Worm (Caenorhabditis elegans): ENCODE data around the gene R102.11.
"Not testable (repeated sequence)": the region's sequence is repeated elsewhere in the genome, so short reads cannot be mapped to it uniquely, and the experiment has no call there.

Gene R102.11

DNA sequence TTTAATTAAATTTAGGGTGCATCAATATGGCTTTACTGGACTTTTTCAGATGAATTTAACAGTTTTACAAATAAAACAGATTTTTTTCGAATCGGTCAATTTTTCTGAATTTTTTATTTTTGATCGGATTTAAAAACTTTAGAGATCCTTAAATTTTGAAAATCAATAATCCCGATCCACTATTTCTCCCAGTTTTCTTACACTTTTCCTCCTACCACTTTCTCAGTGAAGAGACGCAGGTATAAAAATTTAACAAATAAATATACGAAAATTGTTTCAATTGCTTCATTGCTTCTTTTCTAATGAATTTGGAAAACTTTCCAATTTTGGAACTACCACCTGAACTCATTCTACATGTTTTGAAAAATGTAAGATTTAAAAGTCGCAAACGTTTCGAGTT, 35.4 kb downstream of the R102.11 start, which contains the start of gene K08C7.7:
Gene K08C7.7 (plus strand): TSS at position 301 of the 400 bp plus-strand sequence.
- no peak for TF ChIP-seq med-1 (GFP tag; optimal IDR thresholded peaks at IDR 0.05; ENCODE audit: insufficient read depth)
- TF ChIP-seq ref-1 (GFP tag; conservative IDR thresholded peaks at IDR 0.05), result no peak
- TF ChIP-seq ztf-23 (GFP tag; IDR thresholded peaks at IDR 0.05), result no peak
- TF ChIP-seq flt-1 (GFP tag; IDR thresholded peaks at IDR 0.05), result no peak
- TF ChIP-seq cog-1 (tag; optimal IDR thresholded peaks at IDR 0.05), result no peak
- TF ChIP-seq tab-1 (GFP tag; IDR thresholded peaks at IDR 0.05), result no peak
- TF ChIP-seq T22C8.4 (GFP tag; IDR thresholded peaks at IDR 0.05), result no peak
- no peak for TF ChIP-seq ztf-29 (GFP tag; IDR thresholded peaks at IDR 0.05)

DNA sequence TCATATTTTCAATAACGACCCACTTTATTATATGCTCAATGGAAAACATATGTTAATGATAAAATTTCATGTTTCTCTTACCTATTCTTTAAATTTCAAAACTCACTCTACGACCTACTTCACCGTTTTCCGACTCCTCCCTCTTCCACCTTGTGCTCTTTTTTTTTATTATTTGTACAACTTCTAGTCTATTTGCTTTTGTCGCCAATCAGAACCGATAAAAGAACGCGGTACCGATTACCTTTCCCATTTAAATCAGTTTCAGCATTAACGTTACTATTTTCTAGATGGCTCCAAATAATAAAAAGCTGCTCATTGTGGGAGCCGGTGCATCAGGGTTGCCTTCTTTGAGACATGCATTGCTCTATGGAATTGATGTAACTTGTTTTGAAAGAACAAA, 37.8 kb downstream of the R102.11 start, which contains the start of gene fmo-1:
Gene fmo-1 (plus strand): TSS at position 98 of the 400 bp plus-strand sequence.
- TF ChIP-seq ztf-29 (GFP tag; IDR thresholded peaks at IDR 0.05) (no peak), ref-1 (GFP tag; conservative IDR thresholded peaks at IDR 0.05) (no peak), tab-1 (GFP tag; IDR thresholded peaks at IDR 0.05) (no peak), T22C8.4 (GFP tag; IDR thresholded peaks at IDR 0.05) (no peak), cog-1 (tag; optimal IDR thresholded peaks at IDR 0.05) (no peak), flt-1 (GFP tag; IDR thresholded peaks at IDR 0.05) (no peak), ztf-23 (GFP tag; IDR thresholded peaks at IDR 0.05) (no peak), klf-2 (GFP tag; conservative IDR thresholded peaks at IDR 0.05) (no peak), med-1 (GFP tag; optimal IDR thresholded peaks at IDR 0.05; ENCODE audit: insufficient read depth) (no peak)

DNA sequence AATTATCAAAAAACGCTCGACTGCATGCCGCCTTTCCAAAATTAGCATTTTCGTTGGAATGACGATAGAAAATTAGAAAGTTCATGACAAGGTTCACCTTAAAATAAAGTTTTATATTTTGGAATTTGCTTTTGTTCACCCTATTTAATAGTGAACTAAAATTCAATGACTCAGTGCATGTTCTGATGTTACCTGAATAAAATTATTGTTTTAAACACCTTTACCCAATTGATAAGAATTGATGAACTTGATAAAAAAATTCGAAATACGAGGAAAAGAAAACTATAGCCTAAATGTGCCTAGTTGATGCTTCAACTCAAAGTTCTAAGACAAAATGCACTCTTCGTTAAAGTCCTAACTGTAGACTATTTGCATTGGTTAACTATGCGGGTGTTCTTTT, 38.5 kb downstream of the R102.11 start:
- TF ChIP-seq ztf-29 (GFP tag; IDR thresholded peaks at IDR 0.05) (no peak), cog-1 (tag; optimal IDR thresholded peaks at IDR 0.05) (no peak), ztf-23 (GFP tag; IDR thresholded peaks at IDR 0.05) (no peak), ref-1 (GFP tag; conservative IDR thresholded peaks at IDR 0.05) (no peak)

DNA sequence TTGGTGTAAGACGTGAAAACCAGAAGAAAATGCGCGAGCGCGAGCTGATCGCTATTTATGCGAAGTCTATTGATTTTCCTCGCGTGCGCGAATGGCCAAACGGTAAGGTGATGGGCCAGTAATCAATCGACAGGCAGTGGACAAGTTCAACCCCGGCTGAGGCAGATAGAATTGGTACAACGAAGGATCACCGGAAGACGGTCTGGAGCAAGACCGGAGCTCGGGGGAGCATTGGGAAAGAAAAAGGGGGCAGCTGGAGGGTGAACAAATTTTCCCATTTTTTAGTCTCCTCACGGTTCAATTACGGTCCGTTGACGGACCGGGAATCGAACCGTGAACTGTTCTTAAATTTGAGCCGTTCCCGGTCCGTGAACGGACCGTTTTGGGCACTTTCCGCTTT, 41.2 kb downstream of the R102.11 start:
- peak; percentile 60; the same call in 1 of the 2 replicates for TF ChIP-seq ztf-23 (GFP tag; IDR thresholded peaks at IDR 0.05)
- TF ChIP-seq ztf-29 (GFP tag; IDR thresholded peaks at IDR 0.05), result 0 out of 2 replicates have a peak, but pooled peaks have one; percentile 16
- TF ChIP-seq tab-1 (GFP tag; IDR thresholded peaks at IDR 0.05), result peak; percentile 77

DNA sequence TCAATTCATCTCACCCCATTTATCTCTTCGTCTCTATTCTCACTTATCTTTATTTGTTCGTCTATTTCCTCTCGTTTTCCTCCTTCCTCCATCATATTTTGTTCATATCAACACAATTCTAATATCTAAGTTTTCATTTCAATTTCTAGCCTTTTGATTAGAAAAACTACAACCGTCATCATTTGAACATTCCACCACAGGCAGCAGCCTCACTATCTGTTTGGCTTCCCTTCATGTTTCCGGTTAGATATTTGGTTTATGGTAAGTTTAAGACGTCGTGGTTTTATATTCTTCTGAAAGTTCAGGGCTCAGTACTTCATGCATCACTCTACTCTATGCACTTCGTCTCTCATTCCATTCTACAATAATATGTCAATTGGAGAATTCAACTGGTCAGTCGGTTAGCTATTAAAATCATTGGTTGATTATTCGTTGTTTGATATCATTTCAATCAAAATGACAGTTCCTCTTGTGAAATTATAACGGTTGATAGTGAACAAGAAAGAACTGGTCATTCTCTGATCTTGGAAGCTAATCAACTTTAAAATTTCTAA, 42.7 kb downstream of the R102.11 start, which contains the start of gene K08C7.1:
Gene K08C7.1 (plus strand): TSS at position 43 of the 554 bp plus-strand sequence.
- TF ChIP-seq cog-1 (tag; optimal IDR thresholded peaks at IDR 0.05) (no peak), klf-2 (GFP tag; conservative IDR thresholded peaks at IDR 0.05) (no peak), med-1 (GFP tag; optimal IDR thresholded peaks at IDR 0.05; ENCODE audit: insufficient read depth) (no peak), T22C8.4 (GFP tag; IDR thresholded peaks at IDR 0.05) (no peak), flt-1 (GFP tag; IDR thresholded peaks at IDR 0.05) (no peak), ztf-29 (GFP tag; IDR thresholded peaks at IDR 0.05) (no peak), ref-1 (GFP tag; conservative IDR thresholded peaks at IDR 0.05) (no peak), tab-1 (GFP tag; IDR thresholded peaks at IDR 0.05) (no peak), ztf-23 (GFP tag; IDR thresholded peaks at IDR 0.05) (no peak)

DNA sequence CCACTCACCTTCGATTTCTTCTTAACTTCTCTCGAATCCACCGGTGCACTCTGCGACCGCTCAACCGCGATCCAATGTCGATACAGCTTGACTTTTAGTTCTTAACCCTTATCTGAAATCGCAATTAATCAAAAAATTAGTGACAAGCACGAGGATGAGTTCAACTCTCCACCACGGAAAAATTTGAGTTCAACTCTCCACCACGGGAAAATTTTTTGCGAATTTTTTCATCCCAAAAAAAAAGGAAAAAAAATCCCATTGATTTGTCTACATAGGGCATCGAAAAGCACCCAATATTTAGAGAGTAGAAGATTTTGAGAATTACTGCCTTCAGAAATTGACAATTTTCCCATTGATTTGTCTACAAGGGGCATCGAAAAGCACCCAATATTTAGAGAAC, 45.5 kb downstream of the R102.11 start, which contains the start of gene glb-19:
Gene glb-19 (minus strand): TSS at position 101 of the 400 bp plus-strand sequence.
- not testable (repeated sequence) for TF ChIP-seq klf-2 (GFP tag; conservative IDR thresholded peaks at IDR 0.05); cog-1 (tag; optimal IDR thresholded peaks at IDR 0.05); T22C8.4 (GFP tag; IDR thresholded peaks at IDR 0.05)
